Fruit fly (Drosophila melanogaster): ENCODE results near the gene CG12984.

Gene CG12984

dm6 chr3L:21031093-21031930, 39.8 kb downstream of the CG12984 start, which contains the start of the genes CG10584 and Polr3E (continued):
- TF ChIP-seq slp2 (GFP tag; optimal IDR thresholded peaks at IDR 0.05) (peak; percentile 18), her (GFP tag; optimal IDR thresholded peaks at IDR 0.05) (no peak), Deaf1 (tag; optimal IDR thresholded peaks at IDR 0.05) (peak; percentile 81), Jarid2 (GFP tag; optimal IDR thresholded peaks at IDR 0.05) (peak; percentile 70), Sox100B (GFP tag; optimal IDR thresholded peaks at IDR 0.05) (peak; percentile 97), Adf1 (GFP tag; IDR thresholded peaks at IDR 0.05) (peak; percentile 57), chm (GFP tag; IDR thresholded peaks at IDR 0.05) (peak; percentile 28), Ssrp (tag; optimal IDR thresholded peaks at IDR 0.05) (peak; percentile 93), tup (GFP tag; optimal IDR thresholded peaks at IDR 0.05) (peak; percentile 66), klu (GFP tag; IDR thresholded peaks at IDR 0.05) (peak; percentile 75), BtbVII (GFP tag; optimal IDR thresholded peaks at IDR 0.05) (peak; percentile 95), Poxn (GFP tag; IDR thresholded peaks at IDR 0.05) (0 out of 2 replicates have a peak, but pooled peaks have one; percentile 16), HLH3B (GFP tag; IDR thresholded peaks at IDR 0.05) (peak; percentile 69; the same call in 1 of the 2 replicates), CG15696 (tag; optimal IDR thresholded peaks at IDR 0.05) (peak; percentile 95), Chrac-16 (GFP tag; optimal IDR thresholded peaks at IDR 0.05) (peak; percentile 84), br (optimal IDR thresholded peaks at IDR 0.05) (no peak), CG11085 (GFP tag; IDR thresholded peaks at IDR 0.05) (peak; percentile 70), HHEX (GFP tag; optimal IDR thresholded peaks at IDR 0.05) (peak; percentile 91), Rfx (GFP tag; IDR thresholded peaks at IDR 0.05) (peak; percentile 85), pum (GFP tag; optimal IDR thresholded peaks at IDR 0.05) (peak; percentile 39), fd64A (GFP tag; optimal IDR thresholded peaks at IDR 0.05) (peak; percentile 46), CG18476 (GFP tag; optimal IDR thresholded peaks at IDR 0.05) (peak; percentile 77), Atf3 (GFP tag; optimal IDR thresholded peaks at IDR 0.05) (no peak), CG10147 (GFP tag; optimal IDR thresholded peaks at IDR 0.05) (peak; percentile 94), CG1832 (GFP tag; optimal IDR thresholded peaks at IDR 0.05) (no peak), GATAe (GFP tag; conservative IDR thresholded peaks at IDR 0.05) (peak; percentile 60), CG8765 (GFP tag; IDR thresholded peaks at IDR 0.05) (peak; percentile 62; the same call in 1 of the 2 replicates), Hr51 (GFP tag; optimal IDR thresholded peaks at IDR 0.05) (peak; percentile 49 to 96), CG10209 (GFP tag; optimal IDR thresholded peaks at IDR 0.05) (peak; percentile 95), zen (tag; optimal IDR thresholded peaks at IDR 0.05) (peak; percentile 92), abd-A (tag; optimal IDR thresholded peaks at IDR 0.05) (peak; percentile 37), Fer3 (tag; optimal IDR thresholded peaks at IDR 0.05) (peak; percentile 90), btn (GFP tag; optimal IDR thresholded peaks at IDR 0.05) (no peak), MESR4 (GFP tag; optimal IDR thresholded peaks at IDR 0.05) (peak; percentile 69), CTCF (GFP tag; optimal IDR thresholded peaks at IDR 0.05) (peak; percentile 5), chif (GFP tag; optimal IDR thresholded peaks at IDR 0.05) (peak in 1 of 2 experiments; percentile 5), Hey (tag; optimal IDR thresholded peaks at IDR 0.05) (peak; percentile 33), z (GFP tag; IDR thresholded peaks at IDR 0.05) (no peak), lov (optimal IDR thresholded peaks at IDR 0.05) (no peak), lov (GFP tag; IDR thresholded peaks at IDR 0.05) (0 out of 3 replicates have a peak, but pooled peaks have one; percentile 58), CG2116 (GFP tag; optimal IDR thresholded peaks at IDR 0.05) (peak; percentile 76), Awh (GFP tag; IDR thresholded peaks at IDR 0.05) (peak; percentile 80), p53 (GFP tag; optimal IDR thresholded peaks at IDR 0.05) (no peak), bab2 (GFP tag; optimal IDR thresholded peaks at IDR 0.05) (peak; percentile 22), D19A (tag; optimal IDR thresholded peaks at IDR 0.05) (peak; percentile 92), cas (GFP tag; IDR thresholded peaks at IDR 0.05) (peak; percentile 63; the same call in 1 of the 2 replicates), HLHmδ (GFP tag; optimal IDR thresholded peaks at IDR 0.05) (no peak), CG3065 (GFP tag; optimal IDR thresholded peaks at IDR 0.05) (peak; percentile 81), ap (GFP tag; IDR thresholded peaks at IDR 0.05) (peak; percentile 63), CG10979 (tag; optimal IDR thresholded peaks at IDR 0.05) (peak; percentile 94)
